Worm (Caenorhabditis elegans) whole organism, L4/young adult: Measurements from ENCODE around the gene irld-48.

ENCODE experiments used
- W03F9.2 ChIP-seq: fragments of 150-350 bp; optimal IDR thresholded peaks from 2 replicates; lab custom pipeline; 2014; ENCODE audit warnings: missing biosample characterization, missing genetic modification characterization
- dao-5 ChIP-seq: sonication (generic microtip); optimal IDR thresholded peaks from 2 replicates; lab custom pipeline; 2016; ENCODE audit warnings: missing genotype, missing genetic modification characterization, moderate library complexity, missing compliant biosample characterization
- him-1 ChIP-seq: sonication (generic microtip); optimal IDR thresholded peaks from 2 replicates; lab custom pipeline; 2016; ENCODE audit warnings: missing genotype, missing genetic modification reagents, missing genetic modification characterization, missing compliant biosample characterization

ce11 chrII:2994590-2995392, 38.9 kb downstream of the irld-48 start:
- TF ChIP-seq W03F9.2 (tag; lab: Kevin White, UChicago) (no peak), him-1 (tag; lab: Kevin White, UChicago) (no peak), dao-5 (tag; lab: Kevin White, UChicago) (no peak)
